Worm (Caenorhabditis elegans): ENCODE measurements around the gene nrfl-1.

nrfl-1 gene

DNA sequence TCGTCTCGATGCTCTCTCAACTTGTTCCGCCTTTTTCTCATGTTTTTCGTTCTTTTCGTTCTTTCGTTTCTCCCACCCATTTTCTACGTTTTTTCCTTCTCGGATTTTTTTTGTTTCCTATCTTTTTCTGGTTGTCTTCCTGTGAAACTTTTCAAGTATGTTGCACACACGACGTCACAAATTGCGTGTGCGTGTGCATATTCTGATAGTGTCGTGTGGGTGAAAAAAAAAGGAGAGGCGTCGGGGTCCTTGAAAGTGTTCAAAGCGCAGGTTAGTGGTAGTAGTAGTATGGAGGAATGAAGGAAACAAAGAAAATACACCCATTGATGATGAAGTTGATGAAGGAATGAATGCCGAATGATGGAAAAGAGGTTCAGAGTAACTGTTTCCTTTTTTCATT lies 50.9 kb downstream of the nrfl-1 start:
- no peak for TF ChIP-seq pqm-1 (tag; optimal IDR thresholded peaks at IDR 0.05)
- TF ChIP-seq ets-4 (tag; optimal IDR thresholded peaks at IDR 0.05) = no peak
